Fruit fly (Drosophila melanogaster): ENCODE results near the gene Stam.

DNA sequence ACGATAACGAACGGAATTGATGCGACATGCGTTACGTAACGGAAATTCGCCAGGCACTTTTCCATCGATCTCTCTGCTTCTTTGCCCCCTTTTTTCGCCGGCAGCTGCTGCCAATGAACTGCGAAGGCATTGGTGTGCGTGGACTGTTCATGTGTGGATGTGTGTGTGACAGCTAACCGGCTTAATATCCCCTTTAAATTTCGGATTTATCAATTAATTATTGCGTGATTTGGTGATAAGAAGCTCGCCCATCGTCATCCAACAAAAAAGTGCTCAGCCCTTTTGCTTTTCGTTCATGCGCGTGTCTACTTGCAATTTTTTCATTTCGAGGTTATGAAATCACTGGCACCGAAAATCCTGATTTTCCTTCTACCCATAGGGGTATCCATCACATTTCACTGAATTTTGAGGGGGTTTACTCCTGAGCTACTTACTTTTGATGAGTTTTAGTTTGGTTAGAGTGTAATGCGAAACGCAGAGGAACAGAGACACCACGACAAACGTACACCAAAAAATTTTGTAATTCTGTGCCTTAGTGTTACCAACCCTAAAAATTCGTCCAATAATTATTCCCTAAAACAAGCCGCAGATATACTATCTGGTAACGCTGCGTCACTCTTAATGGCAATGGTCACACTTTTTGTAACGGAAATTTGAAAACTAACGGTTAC, 7.9 kb upstream of the Stam start, which contains the start of gene porin:
- TF ChIP-seq CG33017 (tag; optimal IDR thresholded peaks at IDR 0.05) (no peak), kay (GFP tag; ENCODE audit: borderline replicate concordance) (no peak), CG1620 (GFP tag; optimal IDR thresholded peaks at IDR 0.05) (no peak), cnc (optimal IDR thresholded peaks at IDR 0.05) (no peak), cic (GFP tag; optimal IDR thresholded peaks at IDR 0.05) (peak; percentile 31), CG12768 (GFP tag; optimal IDR thresholded peaks at IDR 0.05) (no peak), pad (GFP tag; optimal IDR thresholded peaks at IDR 0.05) (no peak), toe (GFP tag; optimal IDR thresholded peaks at IDR 0.05) (peak; percentile 7)
